Worm (Caenorhabditis elegans) whole organism, L4 larva: Measurements from ENCODE around the gene aakg-3.

Source experiments
- D1046.2 ChIP-seq: fragments of 200-800 bp; sonication (Bioruptor generic); IDR thresholded peaks from 2 replicates; pipeline ENCODE4 v1.3.6; 2022; ENCODE audit warnings: missing genetic modification characterization, missing compliant biosample characterization
- F37D6.2 ChIP-seq: sonication (generic microtip); optimal IDR thresholded peaks from 2 replicates; lab custom pipeline; 2016; ENCODE audit warnings: mild to moderate bottlenecking, missing genetic modification characterization, missing compliant biosample characterization
- F44E2.7 ChIP-seq: fragments of 200-800 bp; sonication (Bioruptor generic); IDR thresholded peaks from 2 replicates; pipeline ENCODE4 v2.1.2; 2022; ENCODE audit warnings: missing genetic modification characterization, missing compliant biosample characterization
- R02D3.7 ChIP-seq: fragments of 150-350 bp; sonication (generic microtip); optimal IDR thresholded peaks from 3 replicates; lab custom pipeline; 2014; ENCODE audit warnings: missing biosample characterization, missing genetic modification characterization
- Y105C5A.15 ChIP-seq: fragments of 200-800 bp; sonication (Bioruptor generic); IDR thresholded peaks from 2 replicates; pipeline ENCODE4 v1.3.6; 2022; ENCODE audit warnings: missing genetic modification characterization, missing compliant biosample characterization
- aha-1 ChIP-seq: fragments of 150-350 bp; peaks from one replicate; lab custom pipeline; 2014; ENCODE audit warnings: missing biosample characterization, missing genetic modification characterization
- arid-1 ChIP-seq: fragments of 200-800 bp; sonication (Bioruptor generic); conservative IDR thresholded peaks from 2 replicates; pipeline ENCODE4 v1.3.6; 2022; ENCODE audit warnings: missing genetic modification reagents, missing genetic modification characterization, missing compliant biosample characterization
- ceh-20 ChIP-seq: fragments of 200-800 bp; sonication (Bioruptor generic); IDR thresholded peaks from 2 replicates; pipeline ENCODE4 v1.3.6; 2022; ENCODE audit warnings: missing genetic modification reagents, missing genetic modification characterization, missing compliant biosample characterization
- ceh-28 ChIP-seq: fragments of 150-350 bp; optimal IDR thresholded peaks from 2 replicates; lab custom pipeline; 2014; ENCODE audit warnings: missing biosample characterization, missing genetic modification reagents, missing genetic modification characterization
- ceh-32 ChIP-seq: sonication (generic microtip); optimal IDR thresholded peaks from 2 replicates; lab custom pipeline; 2016; ENCODE audit warnings: mild to moderate bottlenecking, missing genetic modification characterization, missing compliant biosample characterization; ENCODE audit not compliant: poor library complexity
- ceh-82 ChIP-seq: sonication (generic microtip); optimal IDR thresholded peaks from 2 replicates; lab custom pipeline; 2017; ENCODE audit warnings: missing biosample characterization, missing genetic modification characterization
- daf-8 ChIP-seq: fragments of 200-800 bp; sonication (Bioruptor generic); IDR thresholded peaks from 2 replicates; pipeline ENCODE4 v1.3.6; 2022; ENCODE audit warnings: missing genetic modification characterization, missing compliant biosample characterization
- dmd-6 ChIP-seq: fragments of 200-800 bp; sonication (Bioruptor generic); IDR thresholded peaks from 2 replicates; pipeline ENCODE4 v1.3.6; 2022; ENCODE audit warnings: missing genetic modification reagents, missing genetic modification characterization, missing compliant biosample characterization
- dmd-8 ChIP-seq: fragments of 200-800 bp; sonication (Bioruptor generic); IDR thresholded peaks from 2 replicates; pipeline ENCODE4 v1.3.6; 2022; ENCODE audit warnings: missing genetic modification characterization, missing compliant biosample characterization
- dmd-9 ChIP-seq: fragments of 200-800 bp; sonication (Bioruptor generic); IDR thresholded peaks from 2 replicates; pipeline ENCODE4 v1.3.6; 2022; ENCODE audit warnings: missing genetic modification reagents, missing genetic modification characterization, missing compliant biosample characterization
- egl-27 ChIP-seq: sonication (generic microtip); optimal IDR thresholded peaks from 3 replicates; lab custom pipeline; 2017; ENCODE audit warnings: missing biosample characterization, missing genetic modification reagents, missing genetic modification characterization
- fkh-10 ChIP-seq: fragments of 150-350 bp; optimal IDR thresholded peaks from 2 replicates; lab custom pipeline; 2014; ENCODE audit warnings: missing biosample characterization, missing genetic modification reagents, missing genetic modification characterization
- fos-1 ChIP-seq: fragments of 150-350 bp; optimal IDR thresholded peaks from 2 replicates; lab custom pipeline; 2014; ENCODE audit warnings: missing biosample characterization, missing genetic modification characterization
- hlh-30 ChIP-seq: sonication (generic microtip); optimal IDR thresholded peaks from 2 replicates; lab custom pipeline; 2017; ENCODE audit warnings: antibody characterized with exemption, mild to moderate bottlenecking, missing genetic modification characterization, missing compliant biosample characterization; ENCODE audit not compliant: insufficient read depth
- lim-7 ChIP-seq: fragments of 200-800 bp; sonication (Bioruptor generic); IDR thresholded peaks from 2 replicates; pipeline ENCODE4 v1.3.6; 2022; ENCODE audit warnings: missing genetic modification characterization, missing compliant biosample characterization
- lin-13 ChIP-seq: fragments of 150-350 bp; optimal IDR thresholded peaks from 2 replicates; lab custom pipeline; 2014; ENCODE audit warnings: missing biosample characterization, missing genetic modification reagents, missing genetic modification characterization
- lin-15B ChIP-seq: fragments of 150-350 bp; sonication (generic microtip); optimal IDR thresholded peaks from 3 replicates; lab custom pipeline; 2014; ENCODE audit warnings: missing biosample characterization, missing genetic modification characterization
- lin-39 ChIP-seq: fragments of 150-350 bp; optimal IDR thresholded peaks from 2 replicates; lab custom pipeline; 2014; ENCODE audit warnings: missing biosample characterization, missing genetic modification reagents, missing genetic modification characterization
- lsy-2 ChIP-seq, 2 experiments: fragments of 150-350 bp in 1 of 2; sonication (generic microtip) in 1 of 2; optimal IDR thresholded peaks; 2 replicates each; lab custom pipeline; 2014 to 2017; ENCODE audit warnings: missing biosample characterization in 2 of 2, missing genetic modification characterization in 2 of 2
- madf-5 ChIP-seq, 2 experiments: fragments of 200-800 bp; sonication (Bioruptor generic); IDR thresholded peaks; 2 replicates each; pipeline ENCODE4 v1.3.6; 2022; ENCODE audit warnings: missing compliant biosample characterization in 2 of 2, missing genetic modification characterization in 2 of 2
- madf-9 ChIP-seq: fragments of 200-800 bp; sonication (Bioruptor generic); conservative IDR thresholded peaks from 2 replicates; pipeline ENCODE4 v1.3.6; 2022; ENCODE audit warnings: missing genetic modification reagents, missing genetic modification characterization, missing compliant biosample characterization
- mdl-1 ChIP-seq, 2 experiments: fragments of 150-350 bp in 1 of 2; sonication (generic microtip) in 1 of 2; optimal IDR thresholded peaks; 2 replicates each; lab custom pipeline; 2014 to 2017; ENCODE audit warnings: missing biosample characterization in 2 of 2, missing genetic modification characterization in 2 of 2
- mdt-29 ChIP-seq: fragments of 200-800 bp; sonication (Bioruptor generic); IDR thresholded peaks from 2 replicates; pipeline ENCODE4 v1.3.6; 2022; ENCODE audit warnings: missing genetic modification reagents, missing genetic modification characterization, missing compliant biosample characterization
- mep-1 ChIP-seq: fragments of 150-350 bp; sonication (generic microtip); optimal IDR thresholded peaks from 3 replicates; lab custom pipeline; 2014; ENCODE audit warnings: missing biosample characterization, missing genetic modification characterization
- mes-2 ChIP-seq: sonication (generic microtip); optimal IDR thresholded peaks from 2 replicates; lab custom pipeline; 2016; ENCODE audit warnings: missing genotype, mild to moderate bottlenecking, missing genetic modification characterization, missing compliant biosample characterization; ENCODE audit not compliant: poor library complexity, severe bottlenecking
- mxl-2 ChIP-seq: fragments of 200-800 bp; sonication (Bioruptor generic); conservative IDR thresholded peaks from 2 replicates; pipeline ENCODE4 v1.3.6; 2022; ENCODE audit warnings: missing genetic modification reagents, missing genetic modification characterization, missing compliant biosample characterization
- mxl-3 ChIP-seq: fragments of 200-800 bp; sonication (Bioruptor generic); optimal IDR thresholded peaks from 2 replicates; lab custom pipeline; 2018; ENCODE audit warnings: mild to moderate bottlenecking, missing genetic modification characterization, missing compliant biosample characterization
- nhr-10 ChIP-seq: fragments of 150-350 bp; optimal IDR thresholded peaks from 2 replicates; lab custom pipeline; 2014; ENCODE audit warnings: missing biosample characterization, missing genetic modification characterization
- nhr-102 ChIP-seq: sonication (generic microtip); optimal IDR thresholded peaks from 2 replicates; lab custom pipeline; 2016; ENCODE audit warnings: mild to moderate bottlenecking, missing genetic modification characterization, moderate library complexity, missing compliant biosample characterization
- nhr-111 ChIP-seq: fragments of 200-800 bp; sonication (Bioruptor generic); optimal IDR thresholded peaks from 2 replicates; lab custom pipeline; 2018; ENCODE audit warnings: mild to moderate bottlenecking, missing genetic modification characterization, missing compliant biosample characterization
- nhr-25 ChIP-seq: sonication (generic microtip); optimal IDR thresholded peaks from 2 replicates; lab custom pipeline; 2017; ENCODE audit warnings: missing genetic modification characterization, mild to moderate bottlenecking, missing compliant biosample characterization, antibody characterized with exemption, moderate library complexity, borderline replicate concordance; ENCODE audit not compliant: insufficient read depth
- nhr-41 ChIP-seq: fragments of 200-800 bp; sonication (Bioruptor generic); IDR thresholded peaks from 2 replicates; pipeline ENCODE4 v1.3.6; 2022; ENCODE audit warnings: missing genetic modification reagents, missing genetic modification characterization, missing compliant biosample characterization
- nhr-6 ChIP-seq: fragments of 150-350 bp; optimal IDR thresholded peaks from 2 replicates; lab custom pipeline; 2014; ENCODE audit warnings: missing biosample characterization, missing genetic modification characterization
- nhr-77 ChIP-seq: fragments of 150-350 bp; optimal IDR thresholded peaks from 2 replicates; lab custom pipeline; 2014; ENCODE audit warnings: missing biosample characterization, missing genetic modification characterization
- pha-4 ChIP-seq, 2 experiments: fragments of 150-350 bp in 1 of 2; fragments of 200-800 bp in 1 of 2; sonication (Bioruptor generic) in 1 of 2; IDR thresholded peaks in 1 of 2; optimal IDR thresholded peaks in 1 of 2; 2 replicates each; pipeline versions ENCODE4 v1.3.6 to Lab custom; 2014 to 2022; ENCODE audit warnings: missing genetic modification characterization in 2 of 2, missing genetic modification reagents in 2 of 2, missing biosample characterization in 1 of 2, missing compliant biosample characterization in 1 of 2
- spr-1 ChIP-seq: sonication (generic microtip); optimal IDR thresholded peaks from 2 replicates; lab custom pipeline; 2016; ENCODE audit warnings: mild to moderate bottlenecking, missing genetic modification characterization, missing compliant biosample characterization
- spr-3 ChIP-seq: fragments of 200-800 bp; sonication (Bioruptor generic); optimal IDR thresholded peaks from 2 replicates; lab custom pipeline; 2018; ENCODE audit warnings: mild to moderate bottlenecking, missing genetic modification characterization, missing compliant biosample characterization
- tra-1 ChIP-seq: fragments of 200-800 bp; sonication (Bioruptor generic); IDR thresholded peaks from 2 replicates; pipeline ENCODE4 v1.3.6; 2022; ENCODE audit warnings: missing genetic modification reagents, missing genetic modification characterization, missing compliant biosample characterization
- unc-130 ChIP-seq: sonication (generic microtip); optimal IDR thresholded peaks from 2 replicates; lab custom pipeline; 2016; ENCODE audit warnings: missing genetic modification reagents, missing genetic modification characterization, missing compliant biosample characterization
- zip-2 ChIP-seq: fragments of 150-350 bp; optimal IDR thresholded peaks from 2 replicates; lab custom pipeline; 2014; ENCODE audit warnings: missing biosample characterization, missing genetic modification characterization
- ztf-11 ChIP-seq: fragments of 150-350 bp; optimal IDR thresholded peaks from 2 replicates; lab custom pipeline; 2014; ENCODE audit warnings: missing biosample characterization, missing genetic modification characterization

aakg-3 gene

DNA sequence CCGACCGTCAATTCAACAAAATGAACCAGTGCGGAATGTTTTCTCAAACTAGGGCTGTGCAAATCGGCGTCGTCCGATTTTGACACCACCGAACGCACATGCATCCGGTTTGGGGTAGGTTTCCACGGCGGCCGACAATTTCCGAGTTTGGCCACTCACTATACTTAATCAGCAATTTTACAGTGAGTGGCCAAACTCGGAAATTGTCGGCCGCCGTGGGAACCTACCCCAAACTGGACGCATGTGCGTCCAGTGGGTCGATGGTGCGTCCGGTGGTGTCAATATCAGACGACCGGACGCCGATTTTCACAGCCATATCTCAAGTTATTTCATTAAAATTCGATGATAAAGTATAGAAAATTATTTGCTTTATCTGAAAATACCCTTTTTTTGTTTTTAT is 13.9 kb downstream of the aakg-3 start:
- TF ChIP-seq nhr-6 (tag; lab: Kevin White, UChicago) (no peak), ztf-11 (tag; lab: Kevin White, UChicago) (no peak), lin-39 (tag; lab: Kevin White, UChicago) (no peak), nhr-41 (GFP tag; lab: Robert Waterston, UW) (no peak), mxl-3 (GFP tag; lab: Kevin White, UChicago) (no peak), ceh-32 (no peak), spr-3 (GFP tag; lab: Kevin White, UChicago) (no peak), lsy-2 (tag; optimal IDR thresholded peaks at IDR 0.05; lab: Kevin White, UChicago) (no peak), hlh-30 (tag; lab: Kevin White, UChicago) (no peak), fkh-10 (no peak), Y105C5A.15 (GFP tag; lab: Robert Waterston, UW) (no peak), egl-27 (tag; lab: Kevin White, UChicago) (no peak), madf-5 (GFP tag; IDR thresholded peaks at IDR 0.05; lab: Robert Waterston, UW) (no peak), daf-8 (GFP tag; lab: Robert Waterston, UW) (no peak), mxl-2 (GFP tag; lab: Robert Waterston, UW) (no peak)

DNA sequence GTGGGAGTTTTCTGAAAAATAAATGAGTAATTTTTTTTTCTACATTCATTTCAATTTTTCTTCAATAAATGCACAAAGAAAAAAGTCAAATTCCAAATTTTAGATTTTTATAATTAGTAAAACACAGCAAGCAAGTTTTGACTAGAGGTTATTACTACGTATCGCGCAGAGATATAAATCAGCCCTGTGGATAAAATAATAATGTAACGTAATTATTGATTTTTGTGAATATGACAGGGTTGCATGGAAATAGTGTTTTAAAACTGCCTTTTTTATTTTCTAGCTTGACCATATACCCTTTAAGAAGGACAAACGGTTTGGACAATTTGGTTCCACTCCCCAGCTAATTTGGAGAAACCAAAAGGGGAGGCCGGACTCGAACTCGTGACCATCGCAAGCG is 20.1 kb downstream of the aakg-3 start:
- TF ChIP-seq aha-1 (tag; lab: Kevin White, UChicago) (peak; percentile 68), lim-7 (GFP tag; lab: Robert Waterston, UW) (no peak), ceh-28 (tag; lab: Kevin White, UChicago) (peak; percentile 39), madf-9 (GFP tag; lab: Robert Waterston, UW) (0 out of 2 replicates have a peak, but pooled peaks have one; percentile 8), nhr-77 (tag; lab: Kevin White, UChicago) (peak; percentile 28), nhr-111 (GFP tag; lab: Kevin White, UChicago) (no peak), dmd-9 (GFP tag; lab: Robert Waterston, UW) (no peak)

DNA sequence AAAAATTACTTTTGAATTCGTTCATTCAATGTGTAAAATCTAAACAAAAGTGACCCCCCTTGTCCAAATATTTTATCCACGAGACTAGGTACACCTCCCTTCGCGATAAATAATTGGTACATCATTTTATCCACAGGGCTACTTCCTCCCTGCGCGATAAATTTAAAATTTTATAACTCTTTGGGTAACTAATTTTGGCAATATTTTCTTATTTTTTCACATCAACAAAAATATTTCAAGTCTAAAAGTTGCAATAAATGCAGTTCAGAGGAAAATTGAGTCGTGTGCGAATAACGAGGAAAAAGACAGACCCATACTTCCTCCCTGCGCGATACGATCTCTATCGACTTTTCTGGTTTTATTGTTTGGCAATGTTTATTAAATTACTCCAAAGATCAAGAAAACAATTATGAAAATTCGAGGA is 20.7 kb downstream of the aakg-3 start:
- peak; percentile 97 for TF ChIP-seq pha-4 (GFP tag; IDR thresholded peaks at IDR 0.05; lab: Robert Waterston, UW)
- TF ChIP-seq pha-4 (tag; optimal IDR thresholded peaks at IDR 0.05; lab: Kevin White, UChicago) = peak; percentile 96
- peak; percentile 87 for TF ChIP-seq dmd-8
- 0 out of 2 replicates have a peak, but pooled peaks have one; percentile 82 for TF ChIP-seq daf-8 (GFP tag; lab: Robert Waterston, UW)
- peak; percentile 90 to 94 for TF ChIP-seq mdl-1 (tag; optimal IDR thresholded peaks at IDR 0.05; lab: Kevin White, UChicago)
- peak; percentile 84 for TF ChIP-seq mxl-2 (GFP tag; lab: Robert Waterston, UW)
- peak; percentile 97 for TF ChIP-seq madf-9 (GFP tag; lab: Robert Waterston, UW)
- peak; percentile 92 for TF ChIP-seq mdt-29 (GFP tag; lab: Robert Waterston, UW)
- TF ChIP-seq tra-1 (GFP tag; lab: Robert Waterston, UW) = peak; percentile 98
- TF ChIP-seq D1046.2 = peak; percentile 92
- peak; percentile 99 for TF ChIP-seq nhr-77 (tag; lab: Kevin White, UChicago)
- TF ChIP-seq fos-1 (tag; lab: Kevin White, UChicago) = peak; percentile 89
- peak; percentile 99 for TF ChIP-seq F37D6.2 (tag; lab: Kevin White, UChicago)
- peak; percentile 100 for TF ChIP-seq egl-27 (tag; lab: Kevin White, UChicago)
- TF ChIP-seq arid-1 (GFP tag; lab: Robert Waterston, UW) = no peak; the same call in 1 of the 2 replicates
- peak; percentile 97 for TF ChIP-seq zip-2 (tag; lab: Kevin White, UChicago)
- peak; percentile 98 for TF ChIP-seq ceh-20
- peak; percentile 98 for TF ChIP-seq lin-39 (tag; lab: Kevin White, UChicago)
- TF ChIP-seq mep-1 = peak; percentile 100
- TF ChIP-seq nhr-102 (tag; lab: Kevin White, UChicago) = peak; percentile 99
- TF ChIP-seq nhr-10 = peak; percentile 98
- TF ChIP-seq lin-15B = no peak
- TF ChIP-seq mes-2 (tag; lab: Kevin White, UChicago) = peak; percentile 98
- TF ChIP-seq ceh-82 (tag; lab: Kevin White, UChicago) = peak; percentile 60
- TF ChIP-seq nhr-25 = peak; percentile 87
- TF ChIP-seq ceh-28 (tag; lab: Kevin White, UChicago) = peak; percentile 82
- peak; percentile 13 for TF ChIP-seq R02D3.7 (tag; lab: Kevin White, UChicago)
- no peak for TF ChIP-seq F44E2.7 (GFP tag; lab: Robert Waterston, UW)
- peak; percentile 96 for TF ChIP-seq lin-13 (GFP tag; lab: Kevin White, UChicago)
- peak; percentile 98 for TF ChIP-seq spr-1 (tag; lab: Kevin White, UChicago)
- peak; percentile 50 for TF ChIP-seq nhr-111 (GFP tag; lab: Kevin White, UChicago)
- peak; percentile 97 for TF ChIP-seq dmd-6 (GFP tag; lab: Robert Waterston, UW)
- no peak for TF ChIP-seq unc-130 (GFP tag; lab: Kevin White, UChicago)
